Worm (Caenorhabditis elegans) whole organism, late embryonic: ENCODE results near the gene acl-2.

Experiments
- ceh-14 ChIP-seq: sonication (generic microtip); optimal IDR thresholded peaks from 2 replicates; lab custom pipeline; 2016; ENCODE audit warnings: missing genotype, missing genetic modification characterization, missing compliant biosample characterization
- che-1 ChIP-seq: sonication (generic microtip); optimal IDR thresholded peaks from 2 replicates; lab custom pipeline; 2016; ENCODE audit warnings: mild to moderate bottlenecking, missing genetic modification characterization, missing compliant biosample characterization
- ets-4 ChIP-seq: sonication (generic microtip); optimal IDR thresholded peaks from 2 replicates; lab custom pipeline; 2016; ENCODE audit warnings: missing genetic modification characterization, missing compliant biosample characterization
- hlh-6 ChIP-seq: sonication (generic microtip); optimal IDR thresholded peaks from 2 replicates; lab custom pipeline; 2016; ENCODE audit warnings: missing genotype, missing genetic modification characterization, missing compliant biosample characterization
- nfya-1 ChIP-seq: sonication (generic microtip); optimal IDR thresholded peaks from 2 replicates; lab custom pipeline; 2017; ENCODE audit warnings: missing genetic modification characterization, mild to moderate bottlenecking, missing compliant biosample characterization, antibody characterized with exemption, moderate library complexity
- odd-2 ChIP-seq: sonication (generic microtip); optimal IDR thresholded peaks from 2 replicates; lab custom pipeline; 2017; ENCODE audit warnings: antibody characterized with exemption, mild to moderate bottlenecking, missing genetic modification characterization, missing compliant biosample characterization
- pros-1 ChIP-seq: fragments of 150-350 bp; optimal IDR thresholded peaks from 2 replicates; lab custom pipeline; 2014; ENCODE audit warnings: missing biosample characterization, missing genetic modification reagents, missing genetic modification characterization
- rnt-1 ChIP-seq: sonication (generic microtip); optimal IDR thresholded peaks from 2 replicates; lab custom pipeline; 2016; ENCODE audit warnings: missing genetic modification characterization, missing compliant biosample characterization
- sdc-2 ChIP-seq: sonication (generic microtip); optimal IDR thresholded peaks from 2 replicates; lab custom pipeline; 2016; ENCODE audit warnings: missing genotype, missing genetic modification characterization, missing compliant biosample characterization
- sox-2 ChIP-seq: fragments of 200-800 bp; sonication (Bioruptor generic); IDR thresholded peaks from 2 replicates; pipeline ENCODE4 v1.3.6; 2022; ENCODE audit warnings: missing genetic modification reagents, missing genetic modification characterization, missing compliant biosample characterization
- tbx-2 ChIP-seq: sonication (generic microtip); optimal IDR thresholded peaks from 2 replicates; lab custom pipeline; 2016; ENCODE audit warnings: missing genetic modification characterization, missing compliant biosample characterization

DNA sequence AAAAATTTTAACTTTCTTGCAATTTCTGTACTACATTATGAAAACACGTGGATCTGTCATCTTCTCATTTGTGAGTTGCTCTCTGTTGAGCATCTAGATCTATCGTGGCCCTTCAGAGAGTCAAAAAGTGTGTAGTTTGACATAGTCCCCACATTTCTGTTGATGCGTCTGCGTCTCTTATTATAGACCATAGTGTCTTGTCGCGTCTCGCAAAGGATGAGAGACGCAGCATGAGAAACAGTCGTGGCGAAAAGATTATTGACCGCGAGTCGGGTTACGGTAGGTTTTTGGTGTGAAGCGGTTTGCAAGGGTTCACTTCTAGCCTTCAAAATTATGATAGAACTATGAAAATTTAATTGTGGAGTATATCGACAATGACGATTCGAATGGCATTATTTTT lies 11.4 kb upstream of the acl-2 start:
- TF ChIP-seq ets-4 (tag; lab: Kevin White, UChicago) (no peak), odd-2 (tag; lab: Kevin White, UChicago) (no peak), pros-1 (peak; percentile 10), hlh-6 (no peak), rnt-1 (tag; lab: Kevin White, UChicago) (peak; percentile 20), nfya-1 (tag; lab: Kevin White, UChicago) (peak; percentile 84), sdc-2 (tag; lab: Kevin White, UChicago) (no peak), ceh-14 (tag; lab: Kevin White, UChicago) (no peak), sox-2 (GFP tag; lab: Robert Waterston, UW) (no peak), che-1 (tag; lab: Kevin White, UChicago) (no peak), tbx-2 (tag; lab: Kevin White, UChicago) (peak; percentile 48)
